Worm (Caenorhabditis elegans): Measurements from ENCODE around the gene F54C9.11.

F54C9.11 gene

DNA sequence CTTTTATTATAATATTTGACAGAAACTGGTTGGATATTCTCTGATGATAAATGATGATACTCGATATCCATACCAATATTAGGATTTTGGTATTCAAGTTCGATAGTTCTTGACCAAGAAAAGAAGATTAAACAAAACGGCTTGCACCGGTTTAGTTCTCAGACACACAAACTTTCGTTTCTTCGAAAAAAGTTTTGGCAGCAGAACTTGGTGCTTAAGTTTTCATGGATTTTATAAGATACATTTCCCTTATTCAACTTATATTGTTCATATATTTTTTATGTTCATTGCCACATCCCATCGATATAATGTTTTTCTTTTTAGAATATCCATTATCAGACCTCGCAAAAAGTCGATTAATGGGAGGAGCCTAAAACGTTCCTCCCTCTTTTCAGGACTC is 5.8 kb upstream of the F54C9.11 start, which contains the start of gene aptf-4:
TSS of gene aptf-4 (plus strand) at position 301 of the 400 bp plus-strand sequence.
- no peak for TF ChIP-seq C17E4.6 (GFP tag; IDR thresholded peaks at IDR 0.05)
- no peak for TF ChIP-seq unc-62 (GFP tag; optimal IDR thresholded peaks at IDR 0.05)
- no peak for TF ChIP-seq hrde-1 (tag; optimal IDR thresholded peaks at IDR 0.05; ENCODE audit: borderline replicate concordance)
- TF ChIP-seq madf-6 (GFP tag; IDR thresholded peaks at IDR 0.05), result no peak
- TF ChIP-seq ekl-4 (GFP tag; IDR thresholded peaks at IDR 0.05), result no peak
- no peak for TF ChIP-seq C06A6.2 (GFP tag; conservative IDR thresholded peaks at IDR 0.05)
- TF ChIP-seq F57A8.1 (GFP tag; optimal IDR thresholded peaks at IDR 0.05), result no peak
- TF ChIP-seq sea-2 (GFP tag; IDR thresholded peaks at IDR 0.05), result no peak

ce11 chrII:8589227-8589626 is 4.3 kb upstream of the F54C9.11 start:
- TF ChIP-seq lir-1 (GFP tag; conservative IDR thresholded peaks at IDR 0.05), result no peak
- no peak for TF ChIP-seq Y53F4B.3 (GFP tag; IDR thresholded peaks at IDR 0.05)
- no peak for TF ChIP-seq bed-2 (GFP tag; IDR thresholded peaks at IDR 0.05)
- TF ChIP-seq snpc-4 (GFP tag; optimal IDR thresholded peaks at IDR 0.05), result no peak
- TF ChIP-seq snpc-4 (tag; optimal IDR thresholded peaks at IDR 0.05), result no peak
- no peak for TF ChIP-seq mes-4 (tag; optimal IDR thresholded peaks at IDR 0.05)

- TF ChIP-seq unc-130 (GFP tag; optimal IDR thresholded peaks at IDR 0.05) (no peak), F57A8.1 (GFP tag; optimal IDR thresholded peaks at IDR 0.05) (no peak), xnd-1 (tag; optimal IDR thresholded peaks at IDR 0.05) (no peak), snpc-4 (GFP tag; optimal IDR thresholded peaks at IDR 0.05) (no peak), snpc-4 (tag; optimal IDR thresholded peaks at IDR 0.05) (no peak), efl-1 (GFP tag; optimal IDR thresholded peaks at IDR 0.05) (no peak), ztf-25 (GFP tag; IDR thresholded peaks at IDR 0.05) (no peak), F52B5.7 (tag; optimal IDR thresholded peaks at IDR 0.05) (no peak)
Observed at ce11 chrII:8588442-8588841, 3.6 kb upstream of the F54C9.11 start.

DNA sequence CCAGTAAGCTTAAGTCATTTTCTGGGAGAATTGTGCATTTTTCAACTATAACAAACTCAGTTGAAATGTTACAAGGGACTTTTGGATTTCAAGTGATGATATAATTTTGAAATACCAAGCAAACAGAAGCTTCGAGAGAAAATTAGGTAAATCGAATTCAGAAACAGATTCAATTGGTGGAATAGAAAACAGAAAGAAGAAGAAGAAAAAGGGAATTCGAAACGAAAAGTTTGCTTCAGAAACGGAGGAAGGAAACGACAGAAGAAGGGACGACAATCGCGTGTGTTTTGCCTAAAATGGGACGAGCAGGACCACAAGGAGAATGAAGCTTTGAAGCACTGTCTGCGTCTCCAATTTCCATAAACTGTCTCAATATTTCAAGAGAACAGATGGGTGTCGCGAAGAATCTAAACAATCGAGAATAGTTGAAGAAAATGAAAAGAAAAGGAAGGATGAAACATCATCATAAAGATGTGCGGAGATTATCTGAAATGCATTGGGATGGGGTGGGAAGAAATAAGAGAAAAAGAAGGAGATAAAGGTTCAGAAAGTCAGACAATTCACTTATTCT is 2.9 kb upstream of the F54C9.11 start:
- TF ChIP-seq athp-1 (tag; optimal IDR thresholded peaks at IDR 0.05) (no peak), attf-6 (GFP tag; IDR thresholded peaks at IDR 0.05) (no peak), F39B2.1 (GFP tag; IDR thresholded peaks at IDR 0.05) (no peak), hmg-1.2 (GFP tag; IDR thresholded peaks at IDR 0.05) (peak; percentile 39; the same call in 1 of the 2 replicates), lin-40 (tag; optimal IDR thresholded peaks at IDR 0.05) (no peak)

DNA sequence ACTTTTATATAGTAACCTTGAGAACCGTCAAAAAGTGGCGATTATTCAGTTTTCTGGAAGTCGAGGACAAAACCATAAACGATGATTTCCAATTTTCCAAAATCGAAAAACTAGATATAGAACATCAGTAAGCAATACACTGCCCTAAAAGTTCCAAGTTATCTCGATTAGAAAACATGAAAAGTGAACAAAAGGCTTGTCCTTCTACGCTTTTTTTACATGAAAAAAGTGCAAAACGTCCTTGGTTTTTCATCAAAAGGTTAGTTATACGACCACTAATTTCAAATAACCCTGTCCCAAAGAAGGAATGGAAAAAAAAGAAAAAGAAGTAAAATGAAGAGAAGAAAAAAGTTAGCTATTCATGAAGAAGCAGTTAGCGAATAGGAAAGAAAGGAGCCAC is 1.0 kb upstream of the F54C9.11 start:
- TF ChIP-seq F55B11.4 (tag; optimal IDR thresholded peaks at IDR 0.05; ENCODE audit: borderline replicate concordance, insufficient read depth), result no peak
- TF ChIP-seq lir-1 (GFP tag; conservative IDR thresholded peaks at IDR 0.05), result no peak
- no peak for TF ChIP-seq Y53G8AR.9 (GFP tag; conservative IDR thresholded peaks at IDR 0.05)
- TF ChIP-seq madf-10 (tag; optimal IDR thresholded peaks at IDR 0.05), result no peak
- TF ChIP-seq lin-35 (GFP tag; optimal IDR thresholded peaks at IDR 0.05), result no peak
- no peak for TF ChIP-seq lin-54 (GFP tag; optimal IDR thresholded peaks at IDR 0.05)
- TF ChIP-seq aptf-3 (GFP tag; IDR thresholded peaks at IDR 0.05), result no peak
- TF ChIP-seq nfya-2 (GFP tag; IDR thresholded peaks at IDR 0.05), result no peak
- no peak for TF ChIP-seq lsy-27 (tag; optimal IDR thresholded peaks at IDR 0.05; ENCODE audit: borderline replicate concordance, insufficient read depth)
- TF ChIP-seq mcd-1 (GFP tag; IDR thresholded peaks at IDR 0.05), result no peak
- no peak for TF ChIP-seq ccch-3 (GFP tag; optimal IDR thresholded peaks at IDR 0.05)
- no peak for TF ChIP-seq ztf-26 (tag; optimal IDR thresholded peaks at IDR 0.05)
- TF ChIP-seq ceh-58 (GFP tag; IDR thresholded peaks at IDR 0.05), result no peak
- no peak for TF ChIP-seq mxl-1 (tag; optimal IDR thresholded peaks at IDR 0.05)
- TF ChIP-seq rpc-1 (optimal IDR thresholded peaks at IDR 0.05), result no peak
- no peak for TF ChIP-seq rpc-1 (tag; optimal IDR thresholded peaks at IDR 0.05)

All from whole organism, young adult.